Worm (Caenorhabditis elegans): ENCODE measurements around the gene B0353.1.

DNA sequence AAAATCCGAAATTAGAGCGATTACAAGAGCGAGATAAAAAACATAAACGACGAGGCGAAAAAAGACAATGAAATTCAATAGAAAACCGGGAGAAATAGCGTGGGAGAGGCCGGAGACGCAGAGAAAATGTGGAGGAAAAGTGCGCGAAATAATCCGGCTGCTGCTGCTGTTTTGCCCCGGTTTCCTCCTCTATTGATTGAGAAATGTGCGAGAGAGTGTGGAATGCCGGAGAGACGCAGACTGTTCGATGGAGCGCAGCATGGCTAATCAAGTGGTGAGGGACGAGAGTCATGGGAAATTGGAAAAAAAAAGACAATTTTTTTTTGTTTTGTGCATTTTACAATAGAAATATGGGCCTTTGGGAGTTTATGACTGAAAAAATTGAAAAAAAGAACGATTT lies 42.4 kb downstream of the B0353.1 start:
- TF ChIP-seq ttx-3 (tag; optimal IDR thresholded peaks at IDR 0.05) (no peak), hlh-30 (tag; optimal IDR thresholded peaks at IDR 0.05; ENCODE audit: insufficient read depth) (peak; percentile 42), fkh-10 (GFP tag; optimal IDR thresholded peaks at IDR 0.05) (no peak), odd-2 (tag; optimal IDR thresholded peaks at IDR 0.05) (no peak), elt-4 (tag; optimal IDR thresholded peaks at IDR 0.05) (no peak), eyg-1 (tag; optimal IDR thresholded peaks at IDR 0.05) (peak; percentile 22), ceh-19 (GFP tag; optimal IDR thresholded peaks at IDR 0.05) (no peak), unc-86 (tag; optimal IDR thresholded peaks at IDR 0.05) (no peak), ceh-30 (tag; optimal IDR thresholded peaks at IDR 0.05) (no peak), pha-4 (tag; optimal IDR thresholded peaks at IDR 0.05) (no peak), Y22D7AL.16 (tag; optimal IDR thresholded peaks at IDR 0.05) (no peak), ama-1 (optimal IDR thresholded peaks at IDR 0.05) (no peak), pqm-1 (tag; optimal IDR thresholded peaks at IDR 0.05) (no peak), K09A11.1 (tag; optimal IDR thresholded peaks at IDR 0.05; ENCODE audit: insufficient read depth) (no peak)

All from whole organism, late embryonic.